Fruit fly (Drosophila melanogaster) Kc167 (cell line): ENCODE data around the gene CG6891.

ENCODE experiments used
- Sin3A ChIP-seq: fragments of >200 bp; optimal IDR thresholded peaks from 2 replicates; lab custom pipeline; 2018; ENCODE audit warnings: missing external identifiers
- h ChIP-seq: fragments of >200 bp; optimal IDR thresholded peaks from 3 replicates; lab custom pipeline; 2018; ENCODE audit warnings: missing external identifiers
- psq ChIP-seq: fragments of >200 bp; optimal IDR thresholded peaks from 2 replicates; lab custom pipeline; 2017; ENCODE audit warnings: missing external identifiers

dm6 chrX:18726270-18726669 lies 48.8 kb upstream of the CG6891 start, which contains the start of gene CCKLR-17D1:
- no peak for TF ChIP-seq h (lab: Kevin White, UChicago)
- no peak for TF ChIP-seq psq (lab: Kevin White, UChicago)
- no peak for TF ChIP-seq Sin3A (lab: Kevin White, UChicago)
